Worm (Caenorhabditis elegans) whole organism, young adult: ENCODE measurements around the gene ltd-1.

Source experiments
- aptf-2 ChIP-seq: fragments of 200-800 bp; sonication (Bioruptor generic); conservative IDR thresholded peaks from 2 replicates; pipeline ENCODE4 v1.3.6; 2022; ENCODE audit warnings: missing genetic modification reagents, missing genetic modification characterization, missing compliant biosample characterization
- dox-1 ChIP-seq: fragments of 200-800 bp; sonication (Bioruptor generic); IDR thresholded peaks from 2 replicates; pipeline ENCODE4 v1.3.6; 2022; ENCODE audit warnings: missing genetic modification reagents, missing genetic modification characterization, missing compliant biosample characterization
- sea-2 ChIP-seq: fragments of 200-800 bp; sonication (Bioruptor generic); IDR thresholded peaks from 2 replicates; pipeline ENCODE4 v1.3.6; 2022; ENCODE audit warnings: missing genetic modification characterization, missing compliant biosample characterization
- tbx-9 ChIP-seq: sonication (generic microtip); optimal IDR thresholded peaks from 2 replicates; lab custom pipeline; 2016; ENCODE audit warnings: borderline replicate concordance, missing genetic modification characterization, inconsistent platforms, missing compliant biosample characterization
- zfh-2 ChIP-seq: fragments of 200-800 bp; sonication (Bioruptor generic); conservative IDR thresholded peaks from 2 replicates; pipeline ENCODE4 v1.3.6; 2022; ENCODE audit warnings: missing genetic modification reagents, missing genetic modification characterization, missing compliant biosample characterization

ce11 chrII:8112063-8112462 is 19.5 kb upstream of the ltd-1 start, which contains the start of gene lron-4:
- TF ChIP-seq zfh-2 (GFP tag; lab: Robert Waterston, UW) (no peak), aptf-2 (GFP tag; lab: Robert Waterston, UW) (no peak), tbx-9 (tag; lab: Kevin White, UChicago) (no peak), sea-2 (GFP tag; lab: Robert Waterston, UW) (no peak), dox-1 (no peak)
